Worm (Caenorhabditis elegans) whole organism, L4/young adult: ENCODE results near the gene M117.1.
A peak's percentile ranks its signal among the peaks of the same experiment; 100 is the strongest.

ENCODE experiments used
- W03F9.2 ChIP-seq: fragments of 150-350 bp; optimal IDR thresholded peaks from 2 replicates; lab custom pipeline; 2014; ENCODE audit warnings: missing biosample characterization, missing genetic modification characterization
- dao-5 ChIP-seq: sonication (generic microtip); optimal IDR thresholded peaks from 2 replicates; lab custom pipeline; 2016; ENCODE audit warnings: missing genotype, missing genetic modification characterization, moderate library complexity, missing compliant biosample characterization
- him-1 ChIP-seq: sonication (generic microtip); optimal IDR thresholded peaks from 2 replicates; lab custom pipeline; 2016; ENCODE audit warnings: missing genotype, missing genetic modification reagents, missing genetic modification characterization, missing compliant biosample characterization

The M117.1 gene

ce11 chrIV:11813901-11814300, at the start of gene M117.1:
M117.1 (plus strand) TSS chrIV:11814247.
- no peak for TF ChIP-seq W03F9.2 (tag; lab: Kevin White, UChicago)
- no peak for TF ChIP-seq him-1 (tag; lab: Kevin White, UChicago)

- no peak for TF ChIP-seq dao-5 (tag; lab: Kevin White, UChicago)
- peak; percentile 77 for TF ChIP-seq him-1 (tag; lab: Kevin White, UChicago)
These were observed 48.5 kb upstream of the M117.1 start for ce11 chrIV:11765507-11765906.

ce11 chrIV:11769769-11770168, 44.3 kb upstream of the M117.1 start:
- no peak for TF ChIP-seq dao-5 (tag; lab: Kevin White, UChicago)
- TF ChIP-seq him-1 (tag; lab: Kevin White, UChicago): no peak
- TF ChIP-seq W03F9.2 (tag; lab: Kevin White, UChicago): no peak

DNA sequence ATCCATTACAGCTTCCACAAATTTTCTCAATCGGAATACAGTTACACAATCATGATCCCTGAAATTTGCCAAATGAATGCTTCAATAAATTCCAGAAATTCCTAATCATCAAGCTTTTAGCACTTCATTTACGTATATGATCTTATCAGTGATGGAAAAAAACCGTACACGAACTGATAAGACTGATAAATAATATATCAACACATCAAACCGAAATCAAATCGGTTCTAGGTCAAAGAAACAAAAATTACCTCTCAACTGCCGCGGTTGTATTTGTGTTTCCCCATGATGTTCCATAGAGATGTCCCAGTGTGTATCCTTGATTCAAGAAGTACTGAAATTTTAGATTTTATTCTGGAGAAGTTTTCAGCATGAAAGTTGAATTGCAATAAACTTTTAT, 43.0 kb upstream of the M117.1 start:
- no peak for TF ChIP-seq him-1 (tag; lab: Kevin White, UChicago)
- TF ChIP-seq W03F9.2 (tag; lab: Kevin White, UChicago): no peak
- no peak for TF ChIP-seq dao-5 (tag; lab: Kevin White, UChicago)

- TF ChIP-seq dao-5 (tag; lab: Kevin White, UChicago) (no peak), W03F9.2 (tag; lab: Kevin White, UChicago) (no peak), him-1 (tag; lab: Kevin White, UChicago) (no peak)
These were observed 41.9 kb upstream of the M117.1 start for ce11 chrIV:11772119-11772518.

DNA sequence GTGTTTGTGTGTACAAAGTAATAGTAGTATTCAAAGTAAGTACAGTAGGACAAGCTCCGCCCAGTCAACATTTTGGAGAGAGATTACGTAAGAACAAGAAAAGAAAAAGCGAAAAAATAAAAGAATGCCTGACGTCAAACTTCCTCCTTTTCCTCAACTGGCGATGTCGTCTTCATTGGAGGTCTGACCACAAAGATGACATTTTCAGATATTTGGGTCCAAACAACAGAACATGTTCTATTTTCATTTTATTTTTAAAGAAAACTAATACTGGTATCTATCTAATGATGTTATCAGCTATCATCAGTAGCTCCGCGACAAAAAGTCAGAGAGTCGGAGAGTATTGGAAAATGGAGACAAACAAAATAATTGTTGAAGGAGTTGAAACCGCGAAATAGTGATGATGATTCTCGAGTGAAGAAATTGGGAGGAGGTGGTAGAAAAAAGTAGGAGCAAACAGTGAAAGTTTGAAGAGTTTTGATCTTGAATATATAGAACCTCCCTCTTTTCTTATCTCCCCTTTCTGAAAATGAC, 40.3 kb upstream of the M117.1 start, which contains the start of gene lips-5:
TSS of gene lips-5 (minus strand) at position 51 of the 534 bp plus-strand sequence.
- TF ChIP-seq dao-5 (tag; lab: Kevin White, UChicago) (no peak), him-1 (tag; lab: Kevin White, UChicago) (no peak), W03F9.2 (tag; lab: Kevin White, UChicago) (no peak)

DNA sequence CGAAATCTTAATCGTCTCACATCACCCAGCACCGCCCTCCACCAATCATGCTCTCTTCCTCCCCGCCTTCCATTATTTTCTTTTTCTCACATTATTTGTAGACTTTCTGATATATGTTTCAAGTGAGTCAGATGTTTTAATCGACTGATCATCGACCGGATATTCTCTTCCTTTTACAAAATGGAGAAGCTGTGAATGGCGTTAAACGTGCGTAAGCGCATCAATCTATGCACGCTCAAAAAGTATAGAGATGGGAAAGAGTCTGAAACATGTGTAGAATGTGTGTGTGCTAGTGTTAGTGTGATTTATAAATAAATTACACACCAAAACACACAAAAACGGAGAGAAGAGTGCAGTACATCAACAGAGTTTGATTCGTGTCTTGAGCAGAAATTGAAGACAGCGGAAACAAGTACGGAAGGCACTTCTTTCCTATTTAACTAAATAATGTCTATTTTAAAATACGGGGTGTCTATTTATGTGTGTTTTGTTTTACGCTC, 37.0 kb upstream of the M117.1 start:
- no peak for TF ChIP-seq W03F9.2 (tag; lab: Kevin White, UChicago)
- no peak for TF ChIP-seq dao-5 (tag; lab: Kevin White, UChicago)
- TF ChIP-seq him-1 (tag; lab: Kevin White, UChicago): no peak

ce11 chrIV:11779028-11779427, 35.0 kb upstream of the M117.1 start, which contains the start of gene lpr-2:
lpr-2 (plus strand) TSS chrIV:11779216.
- TF ChIP-seq W03F9.2 (tag; lab: Kevin White, UChicago) (no peak), him-1 (tag; lab: Kevin White, UChicago) (no peak), dao-5 (tag; lab: Kevin White, UChicago) (no peak)

DNA sequence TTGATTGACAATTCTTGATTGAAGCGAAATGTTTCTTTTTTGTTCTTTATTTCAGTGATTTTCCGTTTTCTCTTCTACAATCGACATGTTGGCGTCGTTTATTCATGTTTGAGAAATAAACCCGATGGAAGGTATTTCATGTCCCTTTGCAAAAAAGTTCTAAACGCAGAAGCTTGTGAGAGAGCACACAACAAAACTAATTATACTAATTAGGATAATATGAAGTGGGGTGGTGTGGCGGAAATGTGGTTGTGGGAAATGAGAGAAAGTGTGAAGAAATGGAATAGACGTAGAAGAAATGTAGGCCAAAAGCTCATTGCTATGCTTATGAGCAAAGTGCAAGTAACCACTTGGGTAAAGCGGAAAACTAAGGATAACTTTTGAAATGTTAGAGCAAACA, 31.2 kb upstream of the M117.1 start:
- TF ChIP-seq him-1 (tag; lab: Kevin White, UChicago) (no peak), W03F9.2 (tag; lab: Kevin White, UChicago) (no peak), dao-5 (tag; lab: Kevin White, UChicago) (no peak)

DNA sequence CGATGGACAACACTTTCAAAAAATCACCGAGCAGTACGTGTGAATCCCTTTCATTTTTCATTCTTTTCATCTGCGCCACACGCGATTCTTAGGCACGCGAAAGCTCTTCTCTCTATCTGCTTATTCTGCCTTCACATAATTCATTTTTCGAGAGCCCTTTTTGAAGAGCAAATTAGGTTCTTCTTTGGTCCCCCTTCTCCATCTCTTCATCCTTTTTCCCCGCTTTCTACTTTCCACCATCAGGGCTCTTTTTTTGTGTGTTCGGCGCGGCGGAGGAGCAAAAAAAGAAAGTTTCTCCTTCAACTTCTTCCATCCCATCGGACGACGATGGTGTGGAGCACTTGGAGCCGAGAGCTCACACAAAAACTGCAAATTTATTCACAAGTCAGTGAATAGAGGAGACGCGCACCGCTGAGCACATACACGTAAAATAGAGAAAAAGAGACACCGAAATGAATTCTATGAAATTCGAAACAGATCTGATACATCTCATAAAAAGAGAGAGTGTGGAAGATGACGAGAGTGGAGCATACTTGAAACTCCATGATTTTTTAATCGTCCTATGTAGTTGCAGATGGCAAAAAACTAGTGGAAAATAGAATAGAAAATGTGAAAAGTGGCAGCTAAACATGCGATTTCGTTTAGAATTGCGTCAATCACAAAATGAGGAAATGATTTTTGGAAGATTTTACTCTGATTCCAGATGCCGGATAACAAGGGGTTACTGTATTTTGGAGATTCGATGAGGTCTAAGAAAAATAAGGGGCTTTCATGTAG, 28.8 kb upstream of the M117.1 start:
- TF ChIP-seq W03F9.2 (tag; lab: Kevin White, UChicago): no peak
- peak; percentile 67 for TF ChIP-seq him-1 (tag; lab: Kevin White, UChicago)

DNA sequence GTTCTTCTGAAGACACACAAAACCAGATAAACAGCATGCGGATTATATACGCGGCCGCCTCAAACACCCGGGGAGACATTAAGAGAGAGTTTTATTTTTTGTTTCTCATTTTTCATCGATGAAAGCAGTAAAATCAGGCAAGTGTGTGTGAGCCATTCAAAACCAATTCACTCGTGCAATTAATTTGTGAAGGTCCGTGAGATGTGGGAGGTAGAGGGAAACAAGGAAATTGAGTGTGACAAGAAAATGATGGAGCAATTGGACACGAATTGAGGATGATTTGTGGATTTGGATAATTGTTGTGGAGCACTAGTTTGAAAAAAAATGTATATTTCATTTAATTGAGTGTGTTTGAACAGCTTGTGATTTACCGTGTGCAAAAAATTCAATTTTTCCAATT, 26.3 kb upstream of the M117.1 start:
- no peak for TF ChIP-seq him-1 (tag; lab: Kevin White, UChicago)
- no peak for TF ChIP-seq W03F9.2 (tag; lab: Kevin White, UChicago)
- TF ChIP-seq dao-5 (tag; lab: Kevin White, UChicago): no peak

ce11 chrIV:11788383-11788963, 25.6 kb upstream of the M117.1 start:
- TF ChIP-seq dao-5 (tag; lab: Kevin White, UChicago): no peak
- no peak for TF ChIP-seq W03F9.2 (tag; lab: Kevin White, UChicago)
- no peak for TF ChIP-seq him-1 (tag; lab: Kevin White, UChicago)

ce11 chrIV:11792495-11792894, 21.6 kb upstream of the M117.1 start, which contains the start of gene H01G02.3:
H01G02.3 (minus strand) TSS chrIV:11792595.
- no peak for TF ChIP-seq dao-5 (tag; lab: Kevin White, UChicago)
- no peak for TF ChIP-seq him-1 (tag; lab: Kevin White, UChicago)
- TF ChIP-seq W03F9.2 (tag; lab: Kevin White, UChicago): no peak
